Fruit fly (Drosophila melanogaster): ENCODE measurements around the gene Theg.
A peak's percentile ranks its signal among the peaks of the same experiment; 100 is the strongest.

The Theg gene

DNA sequence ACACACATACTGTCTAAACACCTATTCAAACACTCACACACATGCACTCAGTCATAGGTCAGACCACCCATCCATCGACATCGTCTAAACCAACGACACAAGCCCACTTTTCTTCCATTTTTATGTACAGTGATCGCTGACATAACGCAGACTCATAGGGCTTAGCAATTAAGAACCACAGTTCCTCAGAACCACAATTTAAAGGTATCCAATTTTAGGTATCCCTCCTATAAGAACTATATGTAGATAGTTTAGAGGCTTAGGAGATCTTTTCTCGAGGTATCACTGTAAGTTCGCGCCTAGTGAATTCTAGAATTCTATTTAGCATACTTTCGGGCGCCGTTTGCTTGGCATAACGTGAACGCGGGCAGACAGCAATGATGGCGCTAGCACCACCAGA is 21.6 kb upstream of the Theg start (continued):
- TF ChIP-seq brk (GFP tag; optimal IDR thresholded peaks at IDR 0.05) (no peak), CG32264 (GFP tag; optimal IDR thresholded peaks at IDR 0.05) (no peak)

DNA sequence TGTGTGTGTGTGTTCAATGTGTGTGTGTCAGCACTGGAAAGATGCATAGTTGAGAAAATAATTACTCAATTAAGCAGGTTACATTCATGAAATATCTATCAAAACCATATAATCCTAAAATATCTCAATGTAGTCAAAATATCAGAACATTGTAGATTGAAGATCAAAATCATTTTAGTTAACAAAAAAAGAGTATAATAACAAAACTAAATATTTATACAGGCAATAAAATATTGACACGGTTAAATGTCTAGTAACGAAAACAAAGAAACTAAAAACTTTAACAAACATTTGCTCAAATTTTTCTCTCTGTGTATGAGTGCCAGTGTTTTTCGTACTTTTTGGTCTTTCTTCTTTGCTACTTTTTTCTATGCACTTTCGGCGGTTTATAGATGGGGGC is 15.6 kb upstream of the Theg start:
- TF ChIP-seq br (GFP tag; optimal IDR thresholded peaks at IDR 0.05) (no peak), CrebA (GFP tag; optimal IDR thresholded peaks at IDR 0.05; ENCODE audit: borderline replicate concordance) (no peak), sage (GFP tag; optimal IDR thresholded peaks at IDR 0.05) (no peak), fru (GFP tag; optimal IDR thresholded peaks at IDR 0.05) (peak; percentile 16)

DNA sequence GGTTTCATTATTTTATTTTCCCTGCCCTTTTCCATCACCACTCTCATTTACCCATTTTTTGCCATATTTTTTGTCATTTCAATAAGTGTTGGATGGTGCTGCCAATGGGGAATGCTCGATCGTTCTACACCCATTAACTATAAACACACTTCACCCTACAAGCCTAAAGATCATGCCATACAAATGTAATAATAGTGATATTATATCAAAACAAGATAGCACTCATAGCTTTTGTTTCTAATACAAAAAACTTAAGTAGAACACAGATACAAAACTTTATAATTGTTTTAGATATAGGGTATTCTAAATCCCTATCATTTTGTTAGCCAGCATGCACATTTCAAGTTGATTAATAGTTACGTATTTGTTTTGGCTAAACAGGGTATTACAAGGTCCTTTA is 14.9 kb upstream of the Theg start:
- TF ChIP-seq dmrt93B (GFP tag; optimal IDR thresholded peaks at IDR 0.05) = no peak
- TF ChIP-seq jim (GFP tag; optimal IDR thresholded peaks at IDR 0.05) = no peak
- no peak for TF ChIP-seq tai (GFP tag; optimal IDR thresholded peaks at IDR 0.05)
- no peak for TF ChIP-seq HLH106 (tag; optimal IDR thresholded peaks at IDR 0.05)
- no peak for TF ChIP-seq brk (GFP tag; optimal IDR thresholded peaks at IDR 0.05)
- TF ChIP-seq fru (GFP tag; optimal IDR thresholded peaks at IDR 0.05) = no peak
- no peak for TF ChIP-seq Hr83 (GFP tag; optimal IDR thresholded peaks at IDR 0.05; ENCODE audit: poor library complexity, severe bottlenecking)
- TF ChIP-seq br (GFP tag; optimal IDR thresholded peaks at IDR 0.05) = no peak

DNA sequence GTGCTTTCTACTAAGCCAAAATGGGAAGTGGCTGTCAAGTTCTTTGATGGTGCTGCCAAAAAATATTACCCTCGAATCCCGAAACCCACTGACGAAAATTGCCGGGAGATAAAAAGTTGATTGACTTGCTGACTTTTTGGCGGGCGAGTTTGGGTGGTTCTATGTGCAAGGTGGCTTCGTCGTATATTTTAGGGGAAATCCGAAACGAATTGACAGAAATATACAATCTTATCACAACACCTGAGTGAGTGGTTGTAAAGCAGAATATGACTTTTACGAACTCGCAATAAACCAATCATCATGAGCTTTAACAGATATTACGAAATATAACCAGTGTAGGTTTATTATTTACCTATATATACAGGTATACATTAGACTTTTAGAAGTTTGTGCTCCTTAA is 11.0 kb upstream of the Theg start:
- TF ChIP-seq Rel (GFP tag; optimal IDR thresholded peaks at IDR 0.05) = no peak
- TF ChIP-seq Rel (tag; optimal IDR thresholded peaks at IDR 0.05) = peak; percentile 84
- TF ChIP-seq rgr (GFP tag; optimal IDR thresholded peaks at IDR 0.05) = no peak

DNA sequence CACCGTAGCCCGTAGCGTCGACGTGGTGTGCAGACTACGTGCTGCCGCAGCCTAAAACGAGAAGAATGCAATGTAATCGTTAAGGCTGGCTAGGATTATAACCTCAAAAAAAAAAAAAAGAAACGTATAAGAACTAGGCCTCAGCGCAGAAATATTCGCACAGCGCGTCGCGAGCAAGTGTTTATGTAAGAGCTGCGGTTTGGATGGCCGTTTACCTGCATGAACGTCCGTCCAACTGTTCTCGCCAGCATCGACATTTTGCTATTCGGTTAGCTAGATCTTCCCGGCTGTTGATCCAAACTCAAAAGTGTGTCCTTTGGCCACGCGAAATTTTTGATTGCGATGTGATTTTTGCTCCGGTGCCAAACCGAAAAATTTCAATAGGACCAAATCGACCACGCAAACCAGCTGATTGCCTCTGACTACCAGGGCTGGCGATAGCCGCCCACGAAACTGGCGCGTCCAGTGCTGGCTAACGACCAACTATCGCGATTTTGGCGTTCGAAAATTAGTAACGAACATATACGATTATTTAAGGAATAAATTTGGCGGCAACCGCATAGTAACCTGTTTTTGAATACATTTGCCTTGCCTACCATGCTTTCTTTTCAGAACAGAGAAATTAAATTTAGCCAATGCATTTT is 4.4 kb downstream of the Theg start, which contains the start of gene Idh3b:
TSS of gene Idh3b (minus strand) at position 606 of the 644 bp plus-strand sequence.
- TF ChIP-seq Sp1 (GFP tag; optimal IDR thresholded peaks at IDR 0.05) (no peak), CG9705 (GFP tag; optimal IDR thresholded peaks at IDR 0.05) (peak; percentile 48), br (GFP tag; optimal IDR thresholded peaks at IDR 0.05) (peak; percentile 55), N (GFP tag; optimal IDR thresholded peaks at IDR 0.05) (no peak), tai (GFP tag; optimal IDR thresholded peaks at IDR 0.05) (no peak), Abd-B (GFP tag; optimal IDR thresholded peaks at IDR 0.05) (no peak), psq (GFP tag; optimal IDR thresholded peaks at IDR 0.05) (peak; percentile 35), ey (GFP tag; optimal IDR thresholded peaks at IDR 0.05) (peak; percentile 59), Hr83 (GFP tag; optimal IDR thresholded peaks at IDR 0.05; ENCODE audit: poor library complexity, severe bottlenecking) (peak; percentile 93), sv (GFP tag; optimal IDR thresholded peaks at IDR 0.05) (peak; percentile 70), Rel (GFP tag; optimal IDR thresholded peaks at IDR 0.05) (no peak), Rel (tag; optimal IDR thresholded peaks at IDR 0.05) (peak; percentile 63), fru (GFP tag; optimal IDR thresholded peaks at IDR 0.05) (peak; percentile 74), Mio (GFP tag; optimal IDR thresholded peaks at IDR 0.05) (no peak), Jra (GFP tag; optimal IDR thresholded peaks at IDR 0.05) (peak; percentile 79), woc (GFP tag; optimal IDR thresholded peaks at IDR 0.05) (peak; percentile 81), Dfd (GFP tag; optimal IDR thresholded peaks at IDR 0.05) (no peak), sage (GFP tag; optimal IDR thresholded peaks at IDR 0.05) (no peak), lola (GFP tag; optimal IDR thresholded peaks at IDR 0.05) (no peak), brk (GFP tag; optimal IDR thresholded peaks at IDR 0.05) (no peak), Vsx2 (GFP tag; optimal IDR thresholded peaks at IDR 0.05; ENCODE audit: partially characterized antibody) (no peak), Hr78 (GFP tag; optimal IDR thresholded peaks at IDR 0.05) (no peak), rgr (GFP tag; optimal IDR thresholded peaks at IDR 0.05) (peak; percentile 73), usp (GFP tag; optimal IDR thresholded peaks at IDR 0.05) (no peak), GATAd (GFP tag; optimal IDR thresholded peaks at IDR 0.05) (no peak), dmrt93B (GFP tag; optimal IDR thresholded peaks at IDR 0.05) (no peak), CrebA (GFP tag; optimal IDR thresholded peaks at IDR 0.05; ENCODE audit: borderline replicate concordance) (no peak), h (GFP tag; optimal IDR thresholded peaks at IDR 0.05) (peak; percentile 72), Myc (optimal IDR thresholded peaks at IDR 0.05) (peak; percentile 30), OdsH (GFP tag; optimal IDR thresholded peaks at IDR 0.05) (peak; percentile 36), foxo (GFP tag; optimal IDR thresholded peaks at IDR 0.05) (peak in 1 of 2 experiments; percentile 78), dl (GFP tag; optimal IDR thresholded peaks at IDR 0.05; ENCODE audit: insufficient read depth in 1 of 2, partially characterized antibody in 2 of 2) (no peak), pan (optimal IDR thresholded peaks at IDR 0.05) (no peak), HLH106 (tag; optimal IDR thresholded peaks at IDR 0.05) (no peak), Hnf4 (GFP tag; optimal IDR thresholded peaks at IDR 0.05) (no peak), jim (GFP tag; optimal IDR thresholded peaks at IDR 0.05) (no peak), CG32264 (GFP tag; optimal IDR thresholded peaks at IDR 0.05) (no peak), dsf (GFP tag; optimal IDR thresholded peaks at IDR 0.05; ENCODE audit: borderline replicate concordance) (no peak), Dif (GFP tag; optimal IDR thresholded peaks at IDR 0.05; ENCODE audit: partially characterized antibody) (no peak)
